Worm (Caenorhabditis elegans) whole organism, mixed stage, embryonic: ENCODE results near the gene T11F9.10.

ENCODE experiments used
- M03D4.4 ChIP-seq: sonication (generic microtip); optimal IDR thresholded peaks from 2 replicates; lab custom pipeline; 2017; ENCODE audit warnings: mild to moderate bottlenecking, missing genetic modification characterization, missing compliant biosample characterization
- bed-3 ChIP-seq: fragments of 200-800 bp; sonication (Bioruptor generic); optimal IDR thresholded peaks from 3 replicates; lab custom pipeline; 2018; ENCODE audit warnings: mild to moderate bottlenecking, missing genetic modification characterization, moderate library complexity, missing compliant biosample characterization
- blmp-1 ChIP-seq: fragments of 150-350 bp; optimal IDR thresholded peaks from 2 replicates; lab custom pipeline; 2014; ENCODE audit warnings: missing biosample characterization, missing genetic modification characterization
- ceh-39 ChIP-seq: fragments of 150-350 bp; optimal IDR thresholded peaks from 2 replicates; lab custom pipeline; 2014; ENCODE audit warnings: missing biosample characterization, missing genetic modification characterization
- ces-1 ChIP-seq: fragments of 150-350 bp; optimal IDR thresholded peaks from 2 replicates; lab custom pipeline; 2014; ENCODE audit warnings: missing biosample characterization, missing genetic modification reagents, missing genetic modification characterization
- cnd-1 ChIP-seq: fragments of 200-800 bp; sonication (Bioruptor generic); optimal IDR thresholded peaks from 2 replicates; lab custom pipeline; 2018; ENCODE audit warnings: mild to moderate bottlenecking, missing genetic modification characterization, missing compliant biosample characterization
- drap-1 ChIP-seq: fragments of 200-800 bp; sonication (Bioruptor generic); optimal IDR thresholded peaks from 3 replicates; lab custom pipeline; 2018; ENCODE audit warnings: mild to moderate bottlenecking, missing genetic modification characterization, missing compliant biosample characterization
- elt-1 ChIP-seq: sonication (generic microtip); optimal IDR thresholded peaks from 2 replicates; lab custom pipeline; 2017; ENCODE audit warnings: missing genetic modification characterization, mild to moderate bottlenecking, missing compliant biosample characterization, antibody characterized with exemption, moderate library complexity, borderline replicate concordance; ENCODE audit not compliant: insufficient read depth
- elt-3 ChIP-seq: fragments of 150-350 bp; optimal IDR thresholded peaks from 2 replicates; lab custom pipeline; 2014; ENCODE audit warnings: missing biosample characterization, missing genetic modification characterization
- ham-2 ChIP-seq: fragments of 200-800 bp; sonication (Bioruptor generic); optimal IDR thresholded peaks from 2 replicates; lab custom pipeline; 2018; ENCODE audit warnings: mild to moderate bottlenecking, missing genetic modification characterization, missing compliant biosample characterization
- hlh-1 ChIP-seq: fragments of 150-350 bp; optimal IDR thresholded peaks from 2 replicates; lab custom pipeline; 2014; ENCODE audit warnings: missing biosample characterization, missing genetic modification reagents, missing genetic modification characterization
- lin-13 ChIP-seq: fragments of 150-350 bp; optimal IDR thresholded peaks from 2 replicates; lab custom pipeline; 2014; ENCODE audit warnings: missing biosample characterization, missing genetic modification characterization
- lsy-2 ChIP-seq: fragments of 150-350 bp; optimal IDR thresholded peaks from 2 replicates; lab custom pipeline; 2014; ENCODE audit warnings: missing biosample characterization, missing genetic modification characterization
- mab-5 ChIP-seq: fragments of 150-350 bp; optimal IDR thresholded peaks from 2 replicates; lab custom pipeline; 2014; ENCODE audit warnings: missing biosample characterization, missing genetic modification characterization
- mep-1 ChIP-seq: fragments of 150-350 bp; optimal IDR thresholded peaks from 2 replicates; lab custom pipeline; 2017; ENCODE audit warnings: missing biosample characterization, missing genetic modification reagents, missing genetic modification characterization, inconsistent platforms
- mls-2 ChIP-seq: sonication (generic microtip); optimal IDR thresholded peaks from 2 replicates; lab custom pipeline; 2016; ENCODE audit warnings: mild to moderate bottlenecking, missing genetic modification characterization, moderate library complexity, missing compliant biosample characterization
- nhr-12 ChIP-seq: fragments of 150-350 bp; optimal IDR thresholded peaks from 2 replicates; lab custom pipeline; 2014; ENCODE audit warnings: missing biosample characterization, missing genetic modification characterization
- nhr-2 ChIP-seq: fragments of 150-350 bp; optimal IDR thresholded peaks from 2 replicates; lab custom pipeline; 2014; ENCODE audit warnings: missing biosample characterization, missing genetic modification characterization
- nhr-237 ChIP-seq: fragments of 150-350 bp; optimal IDR thresholded peaks from 2 replicates; lab custom pipeline; 2014; ENCODE audit warnings: missing biosample characterization, missing genetic modification characterization
- nhr-28 ChIP-seq: fragments of 150-350 bp; optimal IDR thresholded peaks from 2 replicates; lab custom pipeline; 2014; ENCODE audit warnings: missing biosample characterization, missing genetic modification characterization
- nhr-76 ChIP-seq: sonication (generic microtip); optimal IDR thresholded peaks from 2 replicates; lab custom pipeline; 2017; ENCODE audit warnings: missing biosample characterization, missing genetic modification characterization
- pha-4 ChIP-seq: fragments of 150-350 bp; optimal IDR thresholded peaks from 2 replicates; lab custom pipeline; 2018; ENCODE audit warnings: missing biosample characterization, missing genetic modification reagents, missing genetic modification characterization
- sem-2 ChIP-seq: fragments of 200-800 bp; sonication (Bioruptor generic); optimal IDR thresholded peaks from 2 replicates; lab custom pipeline; 2018; ENCODE audit warnings: mild to moderate bottlenecking, missing genetic modification characterization, missing compliant biosample characterization
- snpc-4 ChIP-seq: fragments of 150-350 bp; optimal IDR thresholded peaks from 2 replicates; lab custom pipeline; 2014; ENCODE audit warnings: missing biosample characterization, missing genetic modification characterization
- tbx-8 ChIP-seq: fragments of 200-800 bp; sonication (Bioruptor generic); optimal IDR thresholded peaks from 2 replicates; lab custom pipeline; 2018; ENCODE audit warnings: mild to moderate bottlenecking, missing genetic modification characterization, moderate library complexity, missing compliant biosample characterization
- unc-120 ChIP-seq: sonication (generic microtip); optimal IDR thresholded peaks from 2 replicates; lab custom pipeline; 2017; ENCODE audit warnings: missing genetic modification characterization, missing compliant biosample characterization; ENCODE audit not compliant: poor library complexity, severe bottlenecking
- unc-39 ChIP-seq: fragments of 150-350 bp; optimal IDR thresholded peaks from 2 replicates; lab custom pipeline; 2014; ENCODE audit warnings: missing biosample characterization, missing genetic modification characterization
- unc-62 ChIP-seq: fragments of 150-350 bp; optimal IDR thresholded peaks from 2 replicates; lab custom pipeline; 2014; ENCODE audit warnings: missing biosample characterization, missing genetic modification reagents, missing genetic modification characterization
- zip-8 ChIP-seq: fragments of 150-350 bp; optimal IDR thresholded peaks from 2 replicates; lab custom pipeline; 2014; ENCODE audit warnings: missing biosample characterization, missing genetic modification characterization
- ztf-11 ChIP-seq: fragments of 150-350 bp; optimal IDR thresholded peaks from 2 replicates; lab custom pipeline; 2014; ENCODE audit warnings: missing biosample characterization, missing genetic modification characterization

Gene T11F9.10

DNA sequence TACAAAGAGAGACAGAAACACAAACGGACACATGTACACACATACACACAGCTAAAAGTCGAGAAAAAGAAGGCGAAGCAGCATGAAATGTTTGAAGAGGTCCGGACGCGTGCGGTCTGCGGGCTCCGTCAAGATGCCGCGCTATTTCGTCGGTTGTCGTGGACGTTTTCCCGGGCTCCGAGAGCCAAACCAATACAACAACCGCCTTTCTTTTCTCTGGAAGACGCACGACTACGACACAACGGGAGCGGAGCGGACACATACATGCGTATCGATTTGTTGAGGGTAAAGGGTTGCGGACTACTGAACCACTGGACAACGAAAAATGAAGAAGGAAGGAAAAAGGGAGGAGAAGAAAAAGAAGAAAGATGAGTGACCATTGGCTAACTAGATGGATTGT lies 41.4 kb upstream of the T11F9.10 start:
- TF ChIP-seq M03D4.4 (tag; lab: Kevin White, UChicago) (peak; percentile 4), blmp-1 (tag; lab: Kevin White, UChicago) (no peak), ces-1 (peak; percentile 44), drap-1 (peak; percentile 12), mls-2 (tag; lab: Kevin White, UChicago) (peak; percentile 4)

DNA sequence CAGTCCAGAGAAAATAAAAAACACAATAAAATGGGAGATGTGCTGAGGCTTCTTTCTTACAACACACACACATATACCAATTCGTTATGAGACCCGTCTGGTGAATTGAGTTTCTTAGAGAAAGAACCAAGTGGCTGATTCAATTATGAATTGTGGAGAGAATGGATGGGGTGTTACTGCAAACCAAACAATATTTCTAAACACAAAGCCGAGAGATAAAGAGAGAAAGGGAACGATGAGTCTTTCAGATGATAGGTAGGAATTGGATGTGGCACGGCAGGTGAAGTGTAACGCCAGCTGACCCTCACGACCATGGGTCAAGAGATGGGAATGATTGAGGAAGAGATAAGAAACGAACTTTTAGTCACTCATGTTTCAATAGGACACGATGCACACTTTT lies 40.5 kb upstream of the T11F9.10 start, which contains the start of gene mig-17:
Gene mig-17 (plus strand): TSS at position 389 of the 400 bp plus-strand sequence.
- TF ChIP-seq ham-2 (no peak), ztf-11 (tag; lab: Kevin White, UChicago) (no peak), pha-4 (tag; lab: Kevin White, UChicago) (no peak), unc-62 (GFP tag; lab: Kevin White, UChicago) (peak; percentile 12), unc-120 (tag; lab: Kevin White, UChicago) (no peak), hlh-1 (tag; lab: Kevin White, UChicago) (peak; percentile 91), ces-1 (peak; percentile 94), lsy-2 (tag; lab: Kevin White, UChicago) (no peak), snpc-4 (no peak), nhr-28 (no peak), cnd-1 (no peak), nhr-12 (tag; lab: Kevin White, UChicago) (no peak), mls-2 (tag; lab: Kevin White, UChicago) (no peak), sem-2 (GFP tag; lab: Kevin White, UChicago) (no peak), M03D4.4 (tag; lab: Kevin White, UChicago) (no peak), mab-5 (no peak), nhr-76 (tag; lab: Kevin White, UChicago) (no peak), unc-39 (tag; lab: Kevin White, UChicago) (no peak), elt-1 (tag; lab: Kevin White, UChicago) (no peak), zip-8 (tag; lab: Kevin White, UChicago) (no peak)
- TF ChIP-seq, all 35 proteins: peak for 3

- TF ChIP-seq M03D4.4 (tag; lab: Kevin White, UChicago): no peak
- TF ChIP-seq nhr-12 (tag; lab: Kevin White, UChicago): no peak
- TF ChIP-seq bed-3 (GFP tag; lab: Kevin White, UChicago): no peak
- no peak for TF ChIP-seq elt-1 (tag; lab: Kevin White, UChicago)
- TF ChIP-seq blmp-1 (tag; lab: Kevin White, UChicago): no peak
- no peak for TF ChIP-seq cnd-1
- no peak for TF ChIP-seq unc-62 (GFP tag; lab: Kevin White, UChicago)
- TF ChIP-seq, all 35 proteins: peak for 0
Observed at ce11 chrV:11449404-11449803, 37.4 kb upstream of the T11F9.10 start.

DNA sequence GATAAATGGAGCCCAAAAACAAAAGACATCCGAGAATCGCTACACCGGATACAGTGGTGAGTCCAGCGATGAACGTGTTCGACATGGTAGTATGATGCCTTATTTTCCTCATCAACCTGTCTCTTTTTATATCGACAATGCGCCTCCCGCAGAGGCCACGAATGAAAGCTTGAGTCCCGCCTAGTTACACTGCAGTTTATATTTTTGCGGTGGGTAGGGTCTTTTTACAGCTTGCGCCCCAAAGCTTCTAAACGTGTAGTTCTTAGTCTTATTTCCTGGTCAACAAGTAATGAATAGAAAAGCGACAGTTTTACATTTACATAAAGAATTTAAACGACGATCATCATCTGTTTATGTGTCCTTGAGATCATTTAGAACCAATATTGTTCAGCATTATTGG lies 36.5 kb upstream of the T11F9.10 start, which contains the start of gene col-156:
Gene col-156 (minus strand): TSS at position 101 of the 400 bp plus-strand sequence.
- TF ChIP-seq bed-3 (GFP tag; lab: Kevin White, UChicago): no peak
- TF ChIP-seq M03D4.4 (tag; lab: Kevin White, UChicago): no peak
- TF ChIP-seq lsy-2 (tag; lab: Kevin White, UChicago): no peak
- TF ChIP-seq ceh-39 (tag; lab: Kevin White, UChicago): no peak
- TF ChIP-seq lin-13 (tag; lab: Kevin White, UChicago): no peak
- no peak for TF ChIP-seq blmp-1 (tag; lab: Kevin White, UChicago)
- no peak for TF ChIP-seq mep-1 (tag; lab: Kevin White, UChicago)
- TF ChIP-seq tbx-8 (GFP tag; lab: Kevin White, UChicago): no peak
- no peak for TF ChIP-seq hlh-1 (tag; lab: Kevin White, UChicago)
- TF ChIP-seq snpc-4: no peak
- no peak for TF ChIP-seq unc-62 (GFP tag; lab: Kevin White, UChicago)

- TF ChIP-seq unc-120 (tag; lab: Kevin White, UChicago): no peak
- peak; percentile 54 for TF ChIP-seq ces-1
- TF ChIP-seq snpc-4: no peak
- no peak for TF ChIP-seq nhr-76 (tag; lab: Kevin White, UChicago)
Observed at ce11 chrV:11454917-11455316, 31.9 kb upstream of the T11F9.10 start.

DNA sequence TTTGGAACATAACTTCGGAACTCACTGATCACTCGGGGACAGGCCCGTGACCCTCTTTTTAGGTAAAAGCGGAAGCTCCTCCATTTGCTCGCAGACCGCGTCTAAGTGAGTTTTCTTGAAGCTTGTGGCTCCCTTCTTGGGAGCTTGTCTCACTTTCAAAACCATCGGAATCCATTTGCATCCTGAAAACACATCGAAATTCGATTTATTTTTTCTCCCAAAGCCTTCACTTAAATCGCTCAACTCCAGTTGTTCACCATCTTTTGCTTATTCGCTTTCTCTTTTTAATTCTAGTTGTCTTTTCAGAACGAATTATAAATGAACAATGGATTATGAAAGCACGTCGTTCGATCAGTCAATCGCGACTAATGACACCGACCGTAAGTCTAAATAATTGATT lies 27.5 kb upstream of the T11F9.10 start, which contains the start of gene T11F9.1:
Gene T11F9.1 (plus strand): TSS at position 301 of the 400 bp plus-strand sequence.
- no peak for TF ChIP-seq tbx-8 (GFP tag; lab: Kevin White, UChicago)
- no peak for TF ChIP-seq nhr-28
- no peak for TF ChIP-seq nhr-237 (tag; lab: Kevin White, UChicago)
- TF ChIP-seq elt-3: no peak
- TF ChIP-seq lin-13 (tag; lab: Kevin White, UChicago): no peak
- TF ChIP-seq unc-120 (tag; lab: Kevin White, UChicago): no peak
- TF ChIP-seq ceh-39 (tag; lab: Kevin White, UChicago): no peak
- no peak for TF ChIP-seq hlh-1 (tag; lab: Kevin White, UChicago)
- no peak for TF ChIP-seq nhr-2 (tag; lab: Kevin White, UChicago)
- TF ChIP-seq, all 35 proteins: peak for 0
